Fruit fly (Drosophila melanogaster) whole organism, embryonic: Measurements from ENCODE around the gene mRRF2.
A peak's percentile ranks its signal among the peaks of the same experiment; 100 is the strongest.

Experiments
- Abd-B ChIP-seq: fragments of 200-800 bp; sonication (Bioruptor generic); optimal IDR thresholded peaks from 2 replicates; lab custom pipeline; 2018; ENCODE audit warnings: missing biosample characterization, mild to moderate bottlenecking, missing genetic modification characterization, moderate library complexity
- Atf-2 ChIP-seq: fragments of 200-800 bp; sonication (Bioruptor generic); optimal IDR thresholded peaks from 2 replicates; lab custom pipeline; 2016; ENCODE audit warnings: missing biosample characterization, missing genetic modification characterization
- Atf6 ChIP-seq: fragments of 200-800 bp; sonication (Bioruptor generic); IDR thresholded peaks from 2 replicates; pipeline ENCODE4 v1.3.6; 2022; ENCODE audit warnings: missing biosample characterization, missing genetic modification characterization
- Awh ChIP-seq: fragments of 200-800 bp; sonication (Bioruptor generic); IDR thresholded peaks from 2 replicates; pipeline ENCODE4, ENCODE4 v1.3.6; 2022; ENCODE audit warnings: missing biosample characterization, missing genetic modification characterization
- CG10274 ChIP-seq: fragments of 200-800 bp; sonication (Bioruptor generic); optimal IDR thresholded peaks from 3 replicates; lab custom pipeline; 2017; ENCODE audit warnings: missing biosample characterization, mild to moderate bottlenecking, missing genetic modification characterization
- CG10654 ChIP-seq: fragments of 200-800 bp; sonication (Bioruptor generic); optimal IDR thresholded peaks from 2 replicates; lab custom pipeline; 2016; ENCODE audit warnings: missing biosample characterization, missing genetic modification characterization
- CG11398 ChIP-seq: fragments of 200-800 bp; sonication (Bioruptor generic); optimal IDR thresholded peaks from 2 replicates; lab custom pipeline; 2016; ENCODE audit warnings: missing biosample characterization, missing genetic modification characterization
- CG12659 ChIP-seq: fragments of 200-800 bp; sonication (Bioruptor generic); optimal IDR thresholded peaks from 3 replicates; lab custom pipeline; 2017; ENCODE audit warnings: mild to moderate bottlenecking, missing biosample characterization, missing genetic modification reagents, missing genetic modification characterization
- CG14965 ChIP-seq: fragments of 200-800 bp; sonication (Bioruptor generic); optimal IDR thresholded peaks from 2 replicates; lab custom pipeline; 2016; ENCODE audit warnings: missing biosample characterization, missing genetic modification characterization, borderline replicate concordance
- CG16863 ChIP-seq: fragments of 200-800 bp; sonication (Bioruptor generic); optimal IDR thresholded peaks from 3 replicates; lab custom pipeline; 2016; ENCODE audit warnings: missing biosample characterization, missing genetic modification characterization
- CG1792 ChIP-seq: fragments of 200-800 bp; sonication (Bioruptor generic); optimal IDR thresholded peaks from 2 replicates; lab custom pipeline; 2016; ENCODE audit warnings: missing biosample characterization, missing genetic modification characterization
- CG18262 ChIP-seq: fragments of 200-800 bp; optimal IDR thresholded peaks from 3 replicates; lab custom pipeline; 2019; ENCODE audit warnings: missing biosample characterization, mild to moderate bottlenecking, missing genetic modification characterization, moderate library complexity
- CG2678 ChIP-seq: fragments of 200-800 bp; sonication (Bioruptor generic); optimal IDR thresholded peaks from 3 replicates; lab custom pipeline; 2019; ENCODE audit warnings: missing biosample characterization, mild to moderate bottlenecking, missing genetic modification characterization, moderate library complexity
- CG32532 ChIP-seq: fragments of 200-800 bp; sonication (Bioruptor generic); IDR thresholded peaks from 2 replicates; pipeline ENCODE4 v1.3.6; 2022; ENCODE audit warnings: missing biosample characterization, missing genetic modification characterization
- CG32767 ChIP-seq: fragments of 200-800 bp; sonication (Bioruptor generic); IDR thresholded peaks from 2 replicates; pipeline ENCODE4 v1.3.6; 2022; ENCODE audit warnings: missing biosample characterization, missing genetic modification characterization
- CG32772 ChIP-seq: fragments of 200-800 bp; sonication (Bioruptor generic); IDR thresholded peaks from 2 replicates; pipeline ENCODE4 v1.3.6; 2022; ENCODE audit warnings: missing biosample characterization, missing genetic modification characterization
- CG3407 ChIP-seq: fragments of 200-800 bp; sonication (Bioruptor generic); optimal IDR thresholded peaks from 2 replicates; lab custom pipeline; 2018; ENCODE audit warnings: missing biosample characterization, mild to moderate bottlenecking, missing genetic modification characterization
- CG4328 ChIP-seq: fragments of 200-800 bp; sonication (Bioruptor generic); optimal IDR thresholded peaks from 3 replicates; lab custom pipeline; 2017; ENCODE audit warnings: missing biosample characterization, missing genetic modification reagents, missing genetic modification characterization
- CG5245 ChIP-seq: fragments of 200-800 bp; sonication (Bioruptor generic); optimal IDR thresholded peaks from 3 replicates; lab custom pipeline; 2016; ENCODE audit warnings: missing biosample characterization, missing genetic modification characterization
- CG8089 ChIP-seq: fragments of 200-800 bp; sonication (Bioruptor generic); optimal IDR thresholded peaks from 3 replicates; lab custom pipeline; 2016; ENCODE audit warnings: missing biosample characterization, missing genetic modification characterization
- CG8924 ChIP-seq: fragments of 200-800 bp; optimal IDR thresholded peaks from 3 replicates; lab custom pipeline; 2019; ENCODE audit warnings: missing biosample characterization, mild to moderate bottlenecking, missing genetic modification characterization, moderate library complexity
- Dll ChIP-seq: fragments of 200-800 bp; sonication (Bioruptor generic); IDR thresholded peaks from 4 replicates; pipeline ENCODE4 v1.3.6; 2022; ENCODE audit warnings: missing biosample characterization, missing genetic modification characterization; ENCODE audit not compliant: partially characterized antibody
- HmgZ ChIP-seq: fragments of 200-800 bp; sonication (Bioruptor generic); optimal IDR thresholded peaks from 2 replicates; lab custom pipeline; 2018; ENCODE audit warnings: missing biosample characterization, mild to moderate bottlenecking, missing genetic modification characterization
- Lpt ChIP-seq: fragments of >200 bp; optimal IDR thresholded peaks from 2 replicates; lab custom pipeline; 2018; ENCODE audit warnings: missing biosample characterization, missing genetic modification characterization
- MTF-1 ChIP-seq: fragments of 200-800 bp; sonication (Bioruptor generic); optimal IDR thresholded peaks from 2 replicates; lab custom pipeline; 2018; ENCODE audit warnings: missing biosample characterization, mild to moderate bottlenecking, missing genetic modification characterization, borderline replicate concordance
- Nf-YA ChIP-seq: fragments of 200-800 bp; sonication (Bioruptor generic); IDR thresholded peaks from 2 replicates; pipeline ENCODE4 v1.3.6; 2022; ENCODE audit warnings: missing biosample characterization, missing genetic modification characterization
- Oaz ChIP-seq: fragments of 200-800 bp; sonication (Bioruptor generic); IDR thresholded peaks from 2 replicates; pipeline ENCODE4 v1.3.6; 2022; ENCODE audit warnings: missing biosample characterization, missing genetic modification characterization
- Oli ChIP-seq: fragments of 200-800 bp; sonication (Bioruptor generic); optimal IDR thresholded peaks from 2 replicates; lab custom pipeline; 2018; ENCODE audit warnings: missing biosample characterization, mild to moderate bottlenecking, missing genetic modification characterization, moderate library complexity
- Ravus ChIP-seq: fragments of 200-800 bp; sonication (Bioruptor generic); IDR thresholded peaks from 2 replicates; pipeline ENCODE4 v1.3.6; 2022; ENCODE audit warnings: missing biosample characterization, missing genetic modification characterization
- Scr ChIP-seq: fragments of 200-800 bp; sonication (Bioruptor generic); IDR thresholded peaks from 2 replicates; pipeline ENCODE4 v1.3.6; 2022; ENCODE audit warnings: missing biosample characterization, missing genetic modification characterization; ENCODE audit not compliant: partially characterized antibody
- Sry-β ChIP-seq: fragments of 200-800 bp; sonication (Bioruptor generic); optimal IDR thresholded peaks from 2 replicates; lab custom pipeline; 2018; ENCODE audit warnings: missing biosample characterization, mild to moderate bottlenecking, missing genetic modification characterization, moderate library complexity
- TFAM ChIP-seq: fragments of 200-800 bp; sonication (Bioruptor generic); optimal IDR thresholded peaks from 2 replicates; lab custom pipeline; 2017; ENCODE audit warnings: missing biosample characterization, missing genetic modification characterization, inconsistent platforms
- Usf ChIP-seq: fragments of 200-800 bp; sonication (Bioruptor generic); optimal IDR thresholded peaks from 2 replicates; lab custom pipeline; 2017; ENCODE audit warnings: missing genotype, missing biosample characterization, missing genetic modification characterization
- Xbp1 ChIP-seq: fragments of 200-800 bp; sonication (Bioruptor generic); optimal IDR thresholded peaks from 3 replicates; lab custom pipeline; 2016; ENCODE audit warnings: missing biosample characterization, mild to moderate bottlenecking, missing genetic modification characterization
- bab2 ChIP-seq: fragments of 200-800 bp; sonication (Bioruptor generic); optimal IDR thresholded peaks from 2 replicates; lab custom pipeline; 2016; ENCODE audit warnings: missing biosample characterization, missing genetic modification characterization
- bsh ChIP-seq, 2 experiments: fragments of 200-800 bp; sonication (Bioruptor generic); optimal IDR thresholded peaks; 2 replicates each; lab custom pipeline; 2017 to 2018; ENCODE audit warnings: mild to moderate bottlenecking in 2 of 2, missing biosample characterization in 2 of 2, missing genetic modification characterization in 2 of 2, moderate library complexity in 1 of 2
- btn ChIP-seq: fragments of 200-800 bp; sonication (Bioruptor generic); optimal IDR thresholded peaks from 2 replicates; lab custom pipeline; 2016; ENCODE audit warnings: missing biosample characterization, missing genetic modification characterization
- dm ChIP-seq: fragments of 200-800 bp; sonication (Bioruptor generic); optimal IDR thresholded peaks from 3 replicates; lab custom pipeline; 2016; ENCODE audit warnings: missing biosample characterization, missing genetic modification characterization
- dpn ChIP-seq, 2 experiments: fragments of 200-800 bp; sonication (Bioruptor generic); optimal IDR thresholded peaks; 3 replicates each; lab custom pipeline; 2016; ENCODE audit warnings: missing biosample characterization in 2 of 2, missing genetic modification characterization in 2 of 2
- dysf ChIP-seq: fragments of 200-800 bp; sonication (Bioruptor generic); IDR thresholded peaks from 3 replicates; pipeline ENCODE4 v1.3.6; 2022; ENCODE audit warnings: missing biosample characterization, missing genetic modification characterization
- fd96Cb ChIP-seq: fragments of 200-800 bp; sonication (Bioruptor generic); optimal IDR thresholded peaks from 2 replicates; lab custom pipeline; 2018; ENCODE audit warnings: missing biosample characterization, mild to moderate bottlenecking, missing genetic modification characterization, moderate library complexity
- gem ChIP-seq: fragments of 200-800 bp; sonication (Bioruptor generic); optimal IDR thresholded peaks from 2 replicates; lab custom pipeline; 2019; ENCODE audit warnings: missing biosample characterization, mild to moderate bottlenecking, missing genetic modification characterization, moderate library complexity
- hth ChIP-seq: fragments of >200 bp; optimal IDR thresholded peaks from 2 replicates; lab custom pipeline; 2017; ENCODE audit warnings: inconsistent platforms
- nom ChIP-seq: fragments of 200-800 bp; sonication (Bioruptor generic); optimal IDR thresholded peaks from 2 replicates; lab custom pipeline; 2017; ENCODE audit warnings: missing biosample characterization, missing genetic modification characterization, mild to moderate bottlenecking, moderate library complexity, missing genetic modification reagents
- odd ChIP-seq: fragments of 200-800 bp; sonication (Bioruptor generic); optimal IDR thresholded peaks from 2 replicates; lab custom pipeline; 2017; ENCODE audit warnings: missing biosample characterization, mild to moderate bottlenecking, missing genetic modification characterization
- otp ChIP-seq: fragments of 200-800 bp; sonication (Bioruptor generic); IDR thresholded peaks from 3 replicates; pipeline ENCODE4, ENCODE4 v1.3.6; 2022; ENCODE audit warnings: missing biosample characterization, missing genetic modification characterization
- sisA ChIP-seq: fragments of 200-800 bp; sonication (Bioruptor generic); IDR thresholded peaks from 2 replicates; pipeline ENCODE4 v1.3.6; 2022; ENCODE audit warnings: missing biosample characterization, missing genetic modification characterization
- trh ChIP-seq: fragments of 200-800 bp; sonication (Bioruptor generic); optimal IDR thresholded peaks from 2 replicates; lab custom pipeline; 2016; ENCODE audit warnings: missing biosample characterization, missing genetic modification characterization
- vnd ChIP-seq: fragments of 200-800 bp; sonication (Bioruptor generic); IDR thresholded peaks from 3 replicates; pipeline ENCODE4 v1.3.6; 2022; ENCODE audit warnings: missing biosample characterization, missing genetic modification characterization; ENCODE audit not compliant: partially characterized antibody
- wor ChIP-seq: fragments of 200-800 bp; sonication (Bioruptor generic); IDR thresholded peaks from 2 replicates; pipeline ENCODE4 v1.3.6; 2022; ENCODE audit warnings: missing biosample characterization, missing genetic modification characterization
- zen2 ChIP-seq: fragments of 200-800 bp; sonication (Bioruptor generic); IDR thresholded peaks from 3 replicates; pipeline ENCODE4 v1.3.6; 2022; ENCODE audit warnings: missing biosample characterization, missing genetic modification characterization; ENCODE audit not compliant: partially characterized antibody

Gene mRRF2

DNA sequence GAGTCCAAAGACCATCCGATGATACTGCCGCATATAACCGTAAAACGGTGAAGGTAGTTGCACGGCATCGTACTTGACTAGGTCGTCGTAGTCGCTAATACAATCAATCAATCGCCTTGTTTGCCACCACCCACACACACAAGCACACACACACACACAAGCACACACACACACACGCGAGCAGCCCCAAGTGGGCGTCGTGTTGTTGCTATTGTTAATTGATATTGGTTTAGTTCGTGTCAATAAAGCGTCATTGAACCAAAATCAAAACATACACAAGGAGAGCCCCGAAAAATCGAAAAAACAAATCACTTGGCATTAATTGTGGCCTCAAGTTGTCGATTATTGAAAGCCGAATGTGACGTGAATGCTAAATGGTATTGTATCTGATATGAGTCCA, 17.0 kb upstream of the mRRF2 start (continued):
- TF ChIP-seq bsh (GFP tag; optimal IDR thresholded peaks at IDR 0.05; lab: Kevin White, UChicago) (peak in 1 of 2 experiments; percentile 55), Atf6 (GFP tag; lab: Robert Waterston, UW) (peak; percentile 78), MTF-1 (GFP tag; lab: Kevin White, UChicago) (peak; percentile 70), odd (peak; percentile 18), HmgZ (tag; lab: Kevin White, UChicago) (peak; percentile 56), Abd-B (GFP tag; lab: Kevin White, UChicago) (no peak), Ravus (GFP tag; lab: Robert Waterston, UW) (no peak), vnd (GFP tag; lab: Robert Waterston, UW) (no peak), hth (lab: Kevin White, UChicago) (no peak), Atf-2 (GFP tag; lab: Kevin White, UChicago) (peak; percentile 26), otp (peak; percentile 74; the same call in 2 of the 3 replicates), zen2 (GFP tag; lab: Robert Waterston, UW) (no peak), CG10274 (GFP tag; lab: Kevin White, UChicago) (peak; percentile 9), CG32532 (GFP tag; lab: Robert Waterston, UW) (no peak), gem (peak; percentile 56), wor (GFP tag; lab: Robert Waterston, UW) (no peak), CG32767 (GFP tag; lab: Robert Waterston, UW) (peak; percentile 41; the same call in 1 of the 2 replicates), Scr (GFP tag; lab: Robert Waterston, UW) (no peak), CG10654 (GFP tag; lab: Kevin White, UChicago) (peak; percentile 28), CG11398 (GFP tag; lab: Kevin White, UChicago) (peak; percentile 77), CG4328 (GFP tag; lab: Kevin White, UChicago) (no peak), Awh (peak; percentile 80), CG8089 (GFP tag; lab: Kevin White, UChicago) (peak; percentile 44), CG18262 (tag; lab: Kevin White, UChicago) (peak; percentile 27), CG12659 (peak; percentile 19), bab2 (GFP tag; lab: Kevin White, UChicago) (peak; percentile 61), Xbp1 (no peak), Sry-β (GFP tag; lab: Kevin White, UChicago) (no peak), btn (GFP tag; lab: Kevin White, UChicago) (no peak), CG5245 (GFP tag; lab: Kevin White, UChicago) (no peak), Nf-YA (GFP tag; lab: Robert Waterston, UW) (0 out of 2 replicates have a peak, but pooled peaks have one; percentile 31), fd96Cb (tag; lab: Kevin White, UChicago) (peak; percentile 4), dpn (GFP tag; optimal IDR thresholded peaks at IDR 0.05; lab: Kevin White, UChicago) (peak in 1 of 2 experiments; percentile 47), dysf (GFP tag; lab: Robert Waterston, UW) (no peak; the same call in 2 of the 3 replicates), CG32772 (GFP tag; lab: Robert Waterston, UW) (peak; percentile 34; the same call in 1 of the 2 replicates), CG1792 (GFP tag; lab: Kevin White, UChicago) (peak; percentile 25), sisA (GFP tag; lab: Robert Waterston, UW) (no peak), CG2678 (tag; lab: Kevin White, UChicago) (peak; percentile 68), Oli (no peak), CG16863 (GFP tag; lab: Kevin White, UChicago) (peak; percentile 7), nom (GFP tag; lab: Kevin White, UChicago) (no peak), trh (no peak), CG14965 (GFP tag; lab: Kevin White, UChicago) (peak; percentile 30), CG8924 (tag; lab: Kevin White, UChicago) (peak; percentile 10), Dll (GFP tag; lab: Robert Waterston, UW) (no peak), Lpt (GFP tag; lab: Kevin White, UChicago) (no peak), dm (peak; percentile 2), Oaz (GFP tag; lab: Robert Waterston, UW) (no peak), CG3407 (peak; percentile 66), TFAM (GFP tag; lab: Kevin White, UChicago) (no peak), Usf (GFP tag; lab: Kevin White, UChicago) (no peak)
